Worm (Caenorhabditis elegans): ENCODE measurements around the gene srh-266.

The srh-266 gene

ce11 chrV:620987-621386 lies 43.6 kb upstream of the srh-266 start:
- no peak for TF ChIP-seq sea-2 (GFP tag; optimal IDR thresholded peaks at IDR 0.05)
- no peak for TF ChIP-seq lin-15B (tag; optimal IDR thresholded peaks at IDR 0.05)
- TF ChIP-seq elt-1 (tag; optimal IDR thresholded peaks at IDR 0.05): no peak
- TF ChIP-seq nhr-28 (tag; optimal IDR thresholded peaks at IDR 0.05): no peak
- TF ChIP-seq skn-1 (tag; optimal IDR thresholded peaks at IDR 0.05): no peak
- TF ChIP-seq mml-1 (tag; optimal IDR thresholded peaks at IDR 0.05): no peak
- TF ChIP-seq elt-2 (tag; optimal IDR thresholded peaks at IDR 0.05): no peak
- TF ChIP-seq fkh-2 (tag; optimal IDR thresholded peaks at IDR 0.05): no peak

- TF ChIP-seq pqm-1 (tag; optimal IDR thresholded peaks at IDR 0.05): peak; percentile 64
- peak; percentile 56 for TF ChIP-seq elt-2 (tag; optimal IDR thresholded peaks at IDR 0.05)
- TF ChIP-seq nhr-23 (tag; optimal IDR thresholded peaks at IDR 0.05): no peak
- TF ChIP-seq pha-4 (tag; optimal IDR thresholded peaks at IDR 0.05): peak; percentile 36
Measured at ce11 chrV:622902-623301, 41.7 kb upstream of the srh-266 start, which contains the start of gene F48G7.5. Gene F48G7.5, minus strand, starts transcription at chrV:622935.

ce11 chrV:624922-625321 lies 39.7 kb upstream of the srh-266 start, which contains the start of gene srt-17:
Gene srt-17, minus strand, starts transcription at chrV:625022.
- no peak for TF ChIP-seq skn-1 (tag; optimal IDR thresholded peaks at IDR 0.05)
- no peak for TF ChIP-seq fos-1 (tag; optimal IDR thresholded peaks at IDR 0.05)
- TF ChIP-seq unc-39 (tag; optimal IDR thresholded peaks at IDR 0.05): no peak
- TF ChIP-seq nhr-43 (tag; optimal IDR thresholded peaks at IDR 0.05; ENCODE audit: poor library complexity, severe bottlenecking): no peak
- no peak for TF ChIP-seq tbx-2 (tag; optimal IDR thresholded peaks at IDR 0.05)
- no peak for TF ChIP-seq fkh-10 (GFP tag; optimal IDR thresholded peaks at IDR 0.05)
- no peak for TF ChIP-seq nhr-237 (tag; optimal IDR thresholded peaks at IDR 0.05)
- TF ChIP-seq fkh-2 (tag; optimal IDR thresholded peaks at IDR 0.05): no peak
- no peak for TF ChIP-seq sea-2 (GFP tag; optimal IDR thresholded peaks at IDR 0.05)
- TF ChIP-seq ceh-28 (tag; optimal IDR thresholded peaks at IDR 0.05): no peak
- TF ChIP-seq pha-4 (tag; optimal IDR thresholded peaks at IDR 0.05): no peak
- TF ChIP-seq jun-1 (tag; optimal IDR thresholded peaks at IDR 0.05): no peak

ce11 chrV:626321-626720 lies 38.3 kb upstream of the srh-266 start, which contains the start of gene F48G7.7:
Gene F48G7.7, minus strand, starts transcription at chrV:626421.
- no peak for TF ChIP-seq mml-1 (tag; optimal IDR thresholded peaks at IDR 0.05)
- TF ChIP-seq egl-27 (tag; optimal IDR thresholded peaks at IDR 0.05): no peak
- TF ChIP-seq ztf-4 (tag; optimal IDR thresholded peaks at IDR 0.05): no peak
- no peak for TF ChIP-seq snpc-4 (tag; optimal IDR thresholded peaks at IDR 0.05)
- TF ChIP-seq ceh-16 (tag; optimal IDR thresholded peaks at IDR 0.05): no peak
- no peak for TF ChIP-seq pha-4 (tag; optimal IDR thresholded peaks at IDR 0.05)
- TF ChIP-seq unc-62 (GFP tag; optimal IDR thresholded peaks at IDR 0.05): no peak
- TF ChIP-seq nhr-11 (tag; optimal IDR thresholded peaks at IDR 0.05): no peak
- TF ChIP-seq elt-1 (tag; optimal IDR thresholded peaks at IDR 0.05): no peak
- no peak for TF ChIP-seq unc-39 (tag; optimal IDR thresholded peaks at IDR 0.05)
- TF ChIP-seq sea-2 (GFP tag; optimal IDR thresholded peaks at IDR 0.05): no peak
- no peak for TF ChIP-seq lin-15B (tag; optimal IDR thresholded peaks at IDR 0.05)
- TF ChIP-seq skn-1 (tag; optimal IDR thresholded peaks at IDR 0.05): no peak
- no peak for TF ChIP-seq nhr-12 (tag; optimal IDR thresholded peaks at IDR 0.05)
- TF ChIP-seq tbx-2 (tag; optimal IDR thresholded peaks at IDR 0.05): no peak
- no peak for TF ChIP-seq fos-1 (tag; optimal IDR thresholded peaks at IDR 0.05)
- TF ChIP-seq nhr-76 (tag; optimal IDR thresholded peaks at IDR 0.05): no peak

- no peak for TF ChIP-seq R02D3.7 (tag; optimal IDR thresholded peaks at IDR 0.05)
- no peak for TF ChIP-seq lsy-12 (tag; optimal IDR thresholded peaks at IDR 0.05)
- TF ChIP-seq nhr-25 (tag; optimal IDR thresholded peaks at IDR 0.05): no peak
- no peak for TF ChIP-seq ztf-11 (tag; optimal IDR thresholded peaks at IDR 0.05)
- no peak for TF ChIP-seq nhr-67 (tag; optimal IDR thresholded peaks at IDR 0.05)
- no peak for TF ChIP-seq ceh-28 (tag; optimal IDR thresholded peaks at IDR 0.05)
- no peak for TF ChIP-seq aly-2 (tag; optimal IDR thresholded peaks at IDR 0.05)
- TF ChIP-seq nhr-28 (tag; optimal IDR thresholded peaks at IDR 0.05): no peak
- no peak for TF ChIP-seq fkh-2 (tag; optimal IDR thresholded peaks at IDR 0.05)
- TF ChIP-seq snpc-4 (tag; optimal IDR thresholded peaks at IDR 0.05): no peak
- no peak for TF ChIP-seq unc-39 (tag; optimal IDR thresholded peaks at IDR 0.05)
Measured at ce11 chrV:627585-627984, 37.0 kb upstream of the srh-266 start, which contains the start of gene F48G7.8. Gene F48G7.8, minus strand, starts transcription at chrV:627685.

- TF ChIP-seq ztf-11 (tag; optimal IDR thresholded peaks at IDR 0.05) (no peak), mdl-1 (tag; optimal IDR thresholded peaks at IDR 0.05) (no peak), ceh-9 (tag; optimal IDR thresholded peaks at IDR 0.05) (no peak), unc-62 (GFP tag; optimal IDR thresholded peaks at IDR 0.05) (no peak), lin-39 (tag; optimal IDR thresholded peaks at IDR 0.05) (no peak), jun-1 (tag; optimal IDR thresholded peaks at IDR 0.05) (no peak), lsy-12 (tag; optimal IDR thresholded peaks at IDR 0.05) (no peak), nfya-1 (tag; optimal IDR thresholded peaks at IDR 0.05; ENCODE audit: insufficient read depth) (no peak), nhr-28 (tag; optimal IDR thresholded peaks at IDR 0.05) (no peak), nhr-23 (tag; optimal IDR thresholded peaks at IDR 0.05) (no peak), sea-2 (GFP tag; optimal IDR thresholded peaks at IDR 0.05) (no peak), nhr-25 (tag; optimal IDR thresholded peaks at IDR 0.05) (no peak), nhr-76 (tag; optimal IDR thresholded peaks at IDR 0.05) (no peak)
Measured at ce11 chrV:628527-628926, 36.1 kb upstream of the srh-266 start, which contains the start of gene F48G7.9. Gene F48G7.9, minus strand, starts transcription at chrV:628627.
